Worm (Caenorhabditis elegans) whole organism, young adult: ENCODE data around the gene cyp-25A4.
A peak's percentile ranks its signal among the peaks of the same experiment; 100 is the strongest.

ENCODE experiments used
- C17E4.6 ChIP-seq: fragments of 200-800 bp; sonication (Bioruptor generic); IDR thresholded peaks from 2 replicates; pipeline ENCODE4 v1.3.6; 2022; ENCODE audit warnings: missing genetic modification reagents, missing genetic modification characterization, missing compliant biosample characterization
- F22D6.2 ChIP-seq: sonication (generic microtip); optimal IDR thresholded peaks from 2 replicates; lab custom pipeline; 2016; ENCODE audit warnings: mild to moderate bottlenecking, missing genetic modification characterization, missing compliant biosample characterization
- F39B2.1 ChIP-seq: fragments of 200-800 bp; sonication (Bioruptor generic); IDR thresholded peaks from 2 replicates; pipeline ENCODE4 v1.3.6; 2022; ENCODE audit warnings: missing genetic modification reagents, missing genetic modification characterization, missing compliant biosample characterization
- F52B5.7 ChIP-seq: sonication (generic microtip); optimal IDR thresholded peaks from 2 replicates; lab custom pipeline; 2016; ENCODE audit warnings: mild to moderate bottlenecking, missing genetic modification characterization, missing compliant biosample characterization
- Y53G8AR.9 ChIP-seq: fragments of 200-800 bp; sonication (Bioruptor generic); conservative IDR thresholded peaks from 2 replicates; pipeline ENCODE4 v1.3.6; 2022; ENCODE audit warnings: missing genetic modification reagents, missing genetic modification characterization, missing compliant biosample characterization
- Y67H2A.10 ChIP-seq: fragments of 200-800 bp; sonication (Bioruptor generic); conservative IDR thresholded peaks from 2 replicates; pipeline ENCODE4 v1.3.6; 2022; ENCODE audit warnings: missing genetic modification reagents, missing genetic modification characterization, missing compliant biosample characterization
- ZK185.1 ChIP-seq: sonication (generic microtip); optimal IDR thresholded peaks from 2 replicates; lab custom pipeline; 2016; ENCODE audit warnings: mild to moderate bottlenecking, missing genetic modification characterization, missing compliant biosample characterization; ENCODE audit not compliant: poor library complexity, severe bottlenecking
- akir-1 ChIP-seq: fragments of 200-800 bp; sonication (Bioruptor generic); optimal IDR thresholded peaks from 2 replicates; lab custom pipeline; 2018; ENCODE audit warnings: mild to moderate bottlenecking, missing genetic modification characterization, moderate library complexity, missing compliant biosample characterization
- atf-7 ChIP-seq: sonication (generic microtip); optimal IDR thresholded peaks from 2 replicates; lab custom pipeline; 2017; ENCODE audit warnings: mild to moderate bottlenecking, missing genetic modification characterization, missing compliant biosample characterization
- attf-6 ChIP-seq: fragments of 200-800 bp; sonication (Bioruptor generic); IDR thresholded peaks from 2 replicates; pipeline ENCODE4 v1.3.6; 2022; ENCODE audit warnings: missing genetic modification reagents, missing genetic modification characterization, missing compliant biosample characterization
- bed-2 ChIP-seq: fragments of 200-800 bp; sonication (Bioruptor generic); IDR thresholded peaks from 2 replicates; pipeline ENCODE4 v1.3.6; 2022; ENCODE audit warnings: missing genetic modification reagents, missing genetic modification characterization, missing compliant biosample characterization
- ccch-3 ChIP-seq: fragments of 200-800 bp; sonication (Bioruptor generic); optimal IDR thresholded peaks from 2 replicates; lab custom pipeline; 2018; ENCODE audit warnings: mild to moderate bottlenecking, missing genetic modification characterization, missing compliant biosample characterization
- cebp-1 ChIP-seq, 2 experiments: fragments of 200-800 bp in 1 of 2; sonication (Bioruptor generic) in 1 of 2; sonication (generic microtip) in 1 of 2; IDR thresholded peaks in 1 of 2; optimal IDR thresholded peaks in 1 of 2; 2 replicates each; pipeline versions ENCODE4 v1.3.6 to Lab custom; 2017 to 2022; ENCODE audit warnings: missing compliant biosample characterization in 2 of 2, missing genetic modification characterization in 2 of 2, mild to moderate bottlenecking in 1 of 2, missing genetic modification reagents in 1 of 2, moderate library complexity in 1 of 2
- cebp-2 ChIP-seq: fragments of 200-800 bp; sonication (Bioruptor generic); IDR thresholded peaks from 2 replicates; pipeline ENCODE4 v1.3.6; 2022; ENCODE audit warnings: missing genetic modification characterization, missing compliant biosample characterization
- ceh-79 ChIP-seq: sonication (generic microtip); optimal IDR thresholded peaks from 2 replicates; lab custom pipeline; 2017; ENCODE audit warnings: mild to moderate bottlenecking, missing genetic modification characterization, missing compliant biosample characterization
- ceh-91 ChIP-seq: fragments of 200-800 bp; sonication (Bioruptor generic); IDR thresholded peaks from 2 replicates; pipeline ENCODE4 v1.3.6; 2022; ENCODE audit warnings: missing genetic modification reagents, missing genetic modification characterization, missing compliant biosample characterization
- chd-7 ChIP-seq: sonication (generic microtip); optimal IDR thresholded peaks from 2 replicates; lab custom pipeline; 2016; ENCODE audit warnings: mild to moderate bottlenecking, missing genetic modification characterization, moderate library complexity, missing compliant biosample characterization
- die-1 ChIP-seq: sonication (generic microtip); optimal IDR thresholded peaks from 2 replicates; lab custom pipeline; 2016; ENCODE audit warnings: missing genotype, mild to moderate bottlenecking, missing genetic modification characterization, missing compliant biosample characterization
- efl-1 ChIP-seq: fragments of 150-350 bp; optimal IDR thresholded peaks from 2 replicates; lab custom pipeline; 2014; ENCODE audit warnings: missing biosample characterization, missing genetic modification reagents, missing genetic modification characterization
- egl-44 ChIP-seq: fragments of 200-800 bp; sonication (Bioruptor generic); IDR thresholded peaks from 2 replicates; pipeline ENCODE4 v1.3.6; 2022; ENCODE audit warnings: missing genetic modification reagents, missing genetic modification characterization, missing compliant biosample characterization
- ekl-4 ChIP-seq: fragments of 200-800 bp; sonication (Bioruptor generic); IDR thresholded peaks from 2 replicates; pipeline ENCODE4 v1.3.6; 2022; ENCODE audit warnings: missing genetic modification reagents, missing genetic modification characterization, missing compliant biosample characterization
- let-607 ChIP-seq, 2 experiments: fragments of 200-800 bp in 1 of 2; sonication (Bioruptor generic) in 1 of 2; sonication (generic microtip) in 1 of 2; optimal IDR thresholded peaks; 2 replicates each; lab custom pipeline; 2016 to 2018; ENCODE audit warnings: mild to moderate bottlenecking in 2 of 2, missing compliant biosample characterization in 2 of 2, missing genetic modification characterization in 2 of 2, moderate library complexity in 2 of 2, missing genotype in 1 of 2
- lin-35 ChIP-seq, 3 experiments: fragments of 150-350 bp in 2 of 3; sonication (generic microtip) in 1 of 3; optimal IDR thresholded peaks; 2 replicates each; lab custom pipeline; 2014 to 2018; ENCODE audit warnings: missing biosample characterization in 3 of 3, missing genetic modification characterization in 3 of 3, missing genetic modification reagents in 3 of 3
- lin-40 ChIP-seq: sonication (generic microtip); optimal IDR thresholded peaks from 2 replicates; lab custom pipeline; 2016; ENCODE audit warnings: missing genetic modification characterization, mild to moderate bottlenecking, missing compliant biosample characterization, missing genotype, missing genetic modification reagents
- lsy-27 ChIP-seq: sonication (generic microtip); optimal IDR thresholded peaks from 2 replicates; lab custom pipeline; 2017; ENCODE audit warnings: missing genetic modification characterization, mild to moderate bottlenecking, missing compliant biosample characterization, antibody characterized with exemption, missing genotype, borderline replicate concordance; ENCODE audit not compliant: insufficient read depth
- madf-10 ChIP-seq: sonication (generic microtip); optimal IDR thresholded peaks from 2 replicates; lab custom pipeline; 2016; ENCODE audit warnings: mild to moderate bottlenecking, missing genetic modification characterization, missing compliant biosample characterization
- nfya-1 ChIP-seq: sonication (generic microtip); optimal IDR thresholded peaks from 2 replicates; lab custom pipeline; 2017; ENCODE audit warnings: antibody characterized with exemption, missing compliant biosample characterization, missing genetic modification characterization, borderline replicate concordance; ENCODE audit not compliant: insufficient read depth
- nfyb-1 ChIP-seq: fragments of 200-800 bp; sonication (Bioruptor generic); IDR thresholded peaks from 2 replicates; pipeline ENCODE4 v1.3.6; 2022; ENCODE audit warnings: missing genetic modification reagents, missing genetic modification characterization, missing compliant biosample characterization
- nhr-80 ChIP-seq: sonication (generic microtip); optimal IDR thresholded peaks from 2 replicates; lab custom pipeline; 2016; ENCODE audit warnings: missing genetic modification characterization, missing compliant biosample characterization
- pha-4 ChIP-seq: fragments of 150-350 bp; sonication (generic microtip); optimal IDR thresholded peaks from 2 replicates; lab custom pipeline; 2014; ENCODE audit warnings: missing biosample characterization, missing genetic modification reagents, missing genetic modification characterization
- snpc-1.1 ChIP-seq: sonication (generic microtip); optimal IDR thresholded peaks from 2 replicates; lab custom pipeline; 2017; ENCODE audit warnings: missing genetic modification characterization, mild to moderate bottlenecking, missing compliant biosample characterization, antibody characterized with exemption, moderate library complexity, missing genotype, missing genetic modification reagents; ENCODE audit not compliant: insufficient read depth
- snpc-3.4 ChIP-seq: sonication (generic microtip); optimal IDR thresholded peaks from 2 replicates; lab custom pipeline; 2017; ENCODE audit warnings: missing genetic modification characterization, mild to moderate bottlenecking, missing compliant biosample characterization, antibody characterized with exemption, moderate library complexity, missing genotype, missing genetic modification reagents
- snpc-4 ChIP-seq, 5 experiments: fragments of 150-350 bp in 1 of 5; sonication (generic microtip) in 4 of 5; optimal IDR thresholded peaks; 2 replicates each; lab custom pipeline; 2014 to 2018; ENCODE audit warnings: missing genetic modification characterization in 5 of 5, missing biosample characterization in 3 of 5, antibody characterized with exemption in 2 of 5, mild to moderate bottlenecking in 2 of 5, missing compliant biosample characterization in 2 of 5, missing genotype in 2 of 5, moderate library complexity in 2 of 5, missing genetic modification reagents in 1 of 5
- unc-130 ChIP-seq: sonication (generic microtip); optimal IDR thresholded peaks from 2 replicates; lab custom pipeline; 2016; ENCODE audit warnings: missing genetic modification reagents, missing genetic modification characterization, missing compliant biosample characterization
- zfh-2 ChIP-seq: fragments of 200-800 bp; sonication (Bioruptor generic); conservative IDR thresholded peaks from 2 replicates; pipeline ENCODE4 v1.3.6; 2022; ENCODE audit warnings: missing genetic modification reagents, missing genetic modification characterization, missing compliant biosample characterization
- ztf-26 ChIP-seq: sonication (generic microtip); optimal IDR thresholded peaks from 2 replicates; lab custom pipeline; 2017; ENCODE audit warnings: missing genetic modification characterization, missing compliant biosample characterization
- ztf-28 ChIP-seq: fragments of 200-800 bp; sonication (Bioruptor generic); IDR thresholded peaks from 2 replicates; pipeline ENCODE4 v1.3.6; 2022; ENCODE audit warnings: missing genetic modification reagents, missing genetic modification characterization, missing compliant biosample characterization

cyp-25A4 gene

ce11 chrIII:3878986-3879756 is 27.3 kb upstream of the cyp-25A4 start:
- TF ChIP-seq snpc-4 (GFP tag; optimal IDR thresholded peaks at IDR 0.05; lab: Kevin White, UChicago): no peak
- peak in 2 of 4 experiments; percentile 20 to 40 for TF ChIP-seq snpc-4 (tag; optimal IDR thresholded peaks at IDR 0.05; lab: Kevin White, UChicago)
- TF ChIP-seq C17E4.6 (GFP tag; lab: Robert Waterston, UW): no peak
- no peak for TF ChIP-seq ztf-26
- no peak for TF ChIP-seq efl-1 (GFP tag; lab: Kevin White, UChicago)
- no peak for TF ChIP-seq F52B5.7
- no peak for TF ChIP-seq ztf-28
- TF ChIP-seq cebp-1 (GFP tag; IDR thresholded peaks at IDR 0.05; lab: Robert Waterston, UW): no peak
- TF ChIP-seq cebp-1 (tag; optimal IDR thresholded peaks at IDR 0.05; lab: Kevin White, UChicago): peak; percentile 75

DNA sequence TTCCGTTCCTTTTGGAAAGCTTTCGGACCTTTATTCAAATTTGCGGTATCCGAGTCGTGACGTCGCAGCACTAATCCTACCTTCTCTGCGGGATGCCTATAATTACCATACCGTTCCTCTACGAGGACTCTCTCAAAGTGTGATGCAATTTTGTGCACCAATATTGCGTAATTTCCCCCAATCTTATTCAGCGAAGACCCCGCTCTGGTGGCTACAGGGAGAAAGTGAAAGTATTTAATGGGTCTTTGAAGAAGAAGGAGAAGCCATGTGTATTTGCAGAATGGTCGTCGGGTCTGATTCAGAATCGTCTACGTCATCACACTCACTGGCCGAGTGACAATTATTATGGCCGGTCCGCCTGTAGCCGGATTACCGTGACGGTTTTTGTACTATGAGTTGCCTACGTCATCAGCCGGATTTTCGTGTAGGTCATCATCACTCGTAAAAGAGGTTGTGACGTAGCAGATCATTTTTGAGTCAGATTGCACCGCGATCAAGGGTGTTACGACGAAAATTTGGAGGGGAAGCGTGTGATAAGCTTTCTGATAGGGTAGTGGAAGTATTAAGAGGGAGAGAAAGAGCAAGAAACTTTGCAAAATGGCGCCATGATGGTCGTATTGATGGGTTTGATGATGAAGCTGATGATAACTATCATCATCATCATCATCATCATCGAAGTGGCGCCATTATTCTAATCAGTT is 24.5 kb upstream of the cyp-25A4 start:
- TF ChIP-seq nhr-80 (tag; lab: Kevin White, UChicago): peak; percentile 9
- TF ChIP-seq cebp-2 (GFP tag; lab: Robert Waterston, UW): 0 out of 2 replicates have a peak, but pooled peaks have one; percentile 34
- no peak for TF ChIP-seq snpc-1.1 (tag; lab: Kevin White, UChicago)

DNA sequence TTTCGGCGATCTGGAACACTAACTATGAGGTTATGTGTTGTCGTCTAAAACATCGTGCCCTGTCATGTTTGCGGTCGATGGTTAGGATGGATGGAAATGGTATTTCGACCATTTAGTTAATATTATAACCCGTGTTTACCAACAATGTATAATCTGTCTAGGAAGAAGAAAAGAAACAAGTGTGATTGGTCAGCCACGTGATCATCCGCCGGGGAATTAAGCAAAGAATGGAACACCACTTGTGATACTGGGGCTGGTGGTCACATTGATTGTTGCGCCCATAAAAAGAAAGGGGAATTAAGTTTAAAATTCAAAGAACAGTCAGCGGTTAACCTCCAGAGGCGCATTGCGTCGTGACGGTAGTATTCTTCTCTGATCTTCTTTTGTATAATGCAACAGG is 23.7 kb upstream of the cyp-25A4 start:
- TF ChIP-seq ZK185.1 (peak; percentile 6), nhr-80 (tag; lab: Kevin White, UChicago) (peak; percentile 9), cebp-1 (GFP tag; IDR thresholded peaks at IDR 0.05; lab: Robert Waterston, UW) (peak; percentile 18; the same call in 1 of the 2 replicates), cebp-1 (tag; optimal IDR thresholded peaks at IDR 0.05; lab: Kevin White, UChicago) (peak; percentile 60), egl-44 (0 out of 2 replicates have a peak, but pooled peaks have one; percentile 53), lin-40 (tag; lab: Kevin White, UChicago) (peak; percentile 22), lsy-27 (tag; lab: Kevin White, UChicago) (no peak), akir-1 (GFP tag; lab: Kevin White, UChicago) (no peak), unc-130 (no peak), nfyb-1 (GFP tag; lab: Robert Waterston, UW) (peak; percentile 48; the same call in 1 of the 2 replicates), efl-1 (GFP tag; lab: Kevin White, UChicago) (no peak), ccch-3 (GFP tag; lab: Kevin White, UChicago) (no peak), pha-4 (tag; lab: Kevin White, UChicago) (peak; percentile 32), F22D6.2 (tag; lab: Kevin White, UChicago) (no peak), die-1 (tag; lab: Kevin White, UChicago) (no peak), chd-7 (tag; lab: Kevin White, UChicago) (peak; percentile 36), snpc-3.4 (no peak)

- TF ChIP-seq ztf-28: no peak
- TF ChIP-seq bed-2 (GFP tag; lab: Robert Waterston, UW): no peak
- no peak for TF ChIP-seq Y67H2A.10
- TF ChIP-seq let-607 (tag; optimal IDR thresholded peaks at IDR 0.05; lab: Kevin White, UChicago): peak; percentile 47 to 82
- TF ChIP-seq attf-6 (GFP tag; lab: Robert Waterston, UW): no peak
- no peak for TF ChIP-seq ceh-79 (tag; lab: Kevin White, UChicago)
- no peak for TF ChIP-seq ceh-91 (GFP tag; lab: Robert Waterston, UW)
- no peak for TF ChIP-seq madf-10
- TF ChIP-seq Y53G8AR.9 (GFP tag; lab: Robert Waterston, UW): 0 out of 2 replicates have a peak, but pooled peaks have one; percentile 26
- no peak for TF ChIP-seq atf-7 (tag; lab: Kevin White, UChicago)
- TF ChIP-seq F39B2.1 (GFP tag; lab: Robert Waterston, UW): no peak
- TF ChIP-seq ekl-4 (GFP tag; lab: Robert Waterston, UW): no peak
- no peak for TF ChIP-seq cebp-2 (GFP tag; lab: Robert Waterston, UW)
- no peak for TF ChIP-seq zfh-2 (GFP tag; lab: Robert Waterston, UW)
- no peak for TF ChIP-seq lin-35 (GFP tag; optimal IDR thresholded peaks at IDR 0.05; lab: Kevin White, UChicago)
- no peak for TF ChIP-seq nfya-1 (tag; lab: Kevin White, UChicago)
- TF ChIP-seq egl-44: 0 out of 2 replicates have a peak, but pooled peaks have one; percentile 14
- TF ChIP-seq nhr-80 (tag; lab: Kevin White, UChicago): peak; percentile 40
Measured at ce11 chrIII:3874895-3875294, 23.0 kb upstream of the cyp-25A4 start.
